Worm (Caenorhabditis elegans): ENCODE data around the gene H06H21.8.

The H06H21.8 gene

DNA sequence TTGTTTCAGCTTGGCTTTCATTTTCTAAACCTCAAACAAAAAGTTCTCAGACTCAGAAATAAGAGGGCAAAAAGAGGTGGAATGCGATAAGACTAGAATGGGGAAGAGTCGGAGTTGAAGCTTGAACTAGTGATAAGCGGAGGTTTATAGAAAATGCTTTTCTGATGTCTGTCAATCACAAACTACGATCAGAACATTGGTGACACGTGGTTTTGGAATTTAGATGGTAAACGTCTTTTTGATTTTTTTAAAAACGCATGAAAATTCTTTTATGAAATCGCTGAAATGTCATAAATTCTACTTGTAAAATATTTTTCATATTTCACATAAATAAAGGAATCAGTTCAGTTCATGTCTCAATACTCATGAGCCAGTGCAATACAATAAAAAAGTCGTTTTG is at the start of gene H06H21.8:
Gene H06H21.8 (minus strand): TSS at position 78 of the 400 bp plus-strand sequence.
- TF ChIP-seq him-1 (tag; optimal IDR thresholded peaks at IDR 0.05), result no peak
- no peak for TF ChIP-seq W03F9.2 (tag; optimal IDR thresholded peaks at IDR 0.05)
- no peak for TF ChIP-seq dao-5 (tag; optimal IDR thresholded peaks at IDR 0.05)

DNA sequence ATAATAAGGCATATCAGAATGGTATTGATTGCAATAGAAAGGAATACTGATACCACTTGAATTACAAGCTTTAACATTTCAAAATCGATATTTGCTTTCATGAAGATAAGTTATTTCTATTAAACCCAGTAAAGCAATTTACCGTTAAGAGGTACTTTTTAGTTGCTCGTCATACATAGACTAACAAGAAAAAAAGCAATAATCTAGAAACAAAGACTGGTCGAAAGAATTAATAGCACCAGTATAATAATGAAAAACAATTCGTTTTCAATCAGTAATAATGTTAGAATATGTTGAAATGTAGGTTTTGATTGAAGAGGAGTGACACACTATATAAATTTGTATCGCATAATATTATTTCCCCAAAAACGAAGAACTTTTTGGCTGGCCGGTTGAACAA is 49.6 kb upstream of the H06H21.8 start, which contains the start of gene str-175:
Gene str-175 (minus strand): TSS at position 101 of the 400 bp plus-strand sequence.
- TF ChIP-seq dao-5 (tag; optimal IDR thresholded peaks at IDR 0.05) (no peak), W03F9.2 (tag; optimal IDR thresholded peaks at IDR 0.05) (no peak), him-1 (tag; optimal IDR thresholded peaks at IDR 0.05) (no peak)

DNA sequence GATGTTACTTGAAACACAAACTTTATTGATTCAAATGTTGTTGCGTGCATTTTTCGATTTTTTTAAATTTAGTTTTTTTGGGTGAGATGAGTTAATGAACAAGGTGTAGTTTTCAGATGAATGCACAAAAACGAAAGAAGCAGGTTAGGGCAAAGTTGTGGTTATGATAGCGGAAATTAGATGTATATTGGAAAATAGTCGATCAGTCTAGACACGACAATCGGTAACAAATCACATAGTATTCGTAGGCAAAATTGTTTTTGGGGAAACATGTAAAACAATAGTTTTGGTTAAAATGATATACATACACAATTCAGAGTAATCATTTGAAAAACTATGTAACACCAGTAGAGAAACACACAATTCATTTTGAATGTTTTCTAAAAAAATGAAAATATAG is 46.7 kb upstream of the H06H21.8 start, which contains the start of gene str-172:
Gene str-172 (minus strand): TSS at position 101 of the 400 bp plus-strand sequence.
- TF ChIP-seq W03F9.2 (tag; optimal IDR thresholded peaks at IDR 0.05), result no peak
- TF ChIP-seq him-1 (tag; optimal IDR thresholded peaks at IDR 0.05), result no peak

DNA sequence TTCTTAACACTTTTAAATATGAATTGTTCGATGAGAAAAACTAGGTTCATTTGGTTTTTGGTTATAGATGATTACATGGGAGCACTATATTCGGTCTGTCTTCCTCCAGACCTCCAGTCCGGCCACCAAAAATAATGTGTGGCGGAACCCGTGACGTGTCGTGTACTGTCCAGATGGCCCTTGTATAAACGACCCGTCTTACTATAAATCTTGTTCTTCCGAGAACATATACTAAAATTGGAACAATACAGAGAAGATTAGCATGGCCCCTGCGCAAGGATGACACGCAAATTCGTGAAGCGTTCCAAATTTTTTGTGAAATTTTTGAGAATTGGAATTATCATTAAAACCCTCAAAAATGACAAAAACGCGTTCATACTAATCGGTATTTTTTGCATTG is 45.7 kb upstream of the H06H21.8 start:
- TF ChIP-seq W03F9.2 (tag; optimal IDR thresholded peaks at IDR 0.05) (no peak), dao-5 (tag; optimal IDR thresholded peaks at IDR 0.05) (no peak), him-1 (tag; optimal IDR thresholded peaks at IDR 0.05) (no peak)

DNA sequence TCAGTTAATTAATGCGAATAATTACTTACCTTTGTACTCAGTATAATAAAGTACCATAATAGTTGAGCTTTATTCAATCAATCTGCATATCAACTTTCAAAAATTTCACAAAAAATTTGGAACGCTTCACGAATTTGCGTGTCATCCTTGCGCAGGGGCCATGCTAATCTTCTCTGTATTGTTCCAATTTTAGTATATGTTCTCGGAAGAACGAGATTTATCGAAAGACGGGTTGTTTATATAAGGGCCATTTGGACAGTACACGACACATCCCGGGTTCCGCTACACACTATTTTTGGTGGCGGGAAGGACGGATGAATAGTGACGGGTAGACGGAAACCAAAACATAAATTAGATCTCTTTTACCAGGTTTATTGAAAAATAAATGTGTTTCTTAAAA is 43.6 kb upstream of the H06H21.8 start:
- TF ChIP-seq W03F9.2 (tag; optimal IDR thresholded peaks at IDR 0.05) (no peak), dao-5 (tag; optimal IDR thresholded peaks at IDR 0.05) (no peak), him-1 (tag; optimal IDR thresholded peaks at IDR 0.05) (no peak)

DNA sequence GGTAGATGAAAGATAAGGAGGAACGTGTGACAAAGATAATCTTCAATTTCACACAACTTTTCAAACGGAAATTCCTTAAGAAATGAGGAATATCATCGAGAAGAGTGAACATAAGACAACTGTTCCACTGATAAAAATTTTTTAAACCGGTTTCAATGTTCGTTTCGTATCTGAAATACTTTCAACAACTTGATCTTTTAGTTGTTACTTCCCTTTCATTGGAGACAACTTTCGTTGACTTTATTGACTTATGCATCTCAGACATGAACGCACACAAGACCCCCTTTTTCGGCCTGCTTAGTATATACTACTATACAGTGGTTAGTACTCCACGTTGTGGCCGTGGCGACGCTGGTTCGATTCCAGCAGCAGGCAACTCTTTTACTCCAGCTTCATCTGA is 40.5 kb upstream of the H06H21.8 start, which contains the start of the genes Y17G9A.4 and str-173:
Gene Y17G9A.4 (minus strand): TSS at position 101 of the 400 bp plus-strand sequence.
Gene str-173 (plus strand): TSS at position 325 of the 400 bp plus-strand sequence.
- TF ChIP-seq W03F9.2 (tag; optimal IDR thresholded peaks at IDR 0.05) (no peak), him-1 (tag; optimal IDR thresholded peaks at IDR 0.05) (no peak), dao-5 (tag; optimal IDR thresholded peaks at IDR 0.05) (no peak)

DNA sequence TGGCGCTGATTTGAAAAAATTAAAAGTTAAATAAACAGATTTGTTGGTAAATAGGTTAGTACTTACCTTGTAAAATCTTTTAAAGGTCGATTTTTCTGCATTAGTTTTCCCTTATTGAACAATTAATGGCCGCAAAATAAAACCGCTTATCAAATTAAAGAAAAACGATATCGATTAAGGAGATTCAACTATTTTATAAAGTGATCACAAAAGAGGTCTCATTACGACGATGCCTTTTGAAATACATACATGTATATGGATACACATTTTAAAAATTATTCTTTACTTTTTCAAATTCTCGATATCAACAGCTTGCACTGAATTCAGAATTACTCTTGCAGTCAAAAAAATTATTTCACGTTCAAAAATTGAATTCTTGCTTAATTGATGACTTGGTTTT is 37.6 kb upstream of the H06H21.8 start, which contains the start of gene Y17G9A.3:
Gene Y17G9A.3 (minus strand): TSS at position 101 of the 400 bp plus-strand sequence.
- TF ChIP-seq W03F9.2 (tag; optimal IDR thresholded peaks at IDR 0.05) (no peak), dao-5 (tag; optimal IDR thresholded peaks at IDR 0.05) (no peak), him-1 (tag; optimal IDR thresholded peaks at IDR 0.05) (no peak)

DNA sequence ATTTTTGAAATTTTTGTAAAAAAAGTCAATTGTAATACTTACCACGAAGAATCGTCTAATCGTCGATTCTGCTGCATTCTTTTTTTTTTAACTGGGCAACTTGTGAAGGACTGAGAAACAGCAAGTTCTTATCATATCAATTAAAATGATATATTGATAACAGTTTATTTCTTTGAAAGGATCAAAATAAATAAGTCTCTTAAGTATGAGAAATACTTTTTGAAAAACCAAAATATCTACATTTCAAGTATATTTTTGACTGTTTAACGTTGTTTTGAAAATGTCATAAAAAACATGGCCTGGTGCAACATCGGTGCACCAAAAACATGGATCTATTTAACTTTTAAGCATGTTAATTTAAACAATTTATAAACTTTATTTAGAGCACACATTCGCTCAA is 35.3 kb upstream of the H06H21.8 start, which contains the start of gene Y17G9A.2:
Gene Y17G9A.2 (minus strand): TSS at position 101 of the 400 bp plus-strand sequence.
- TF ChIP-seq him-1 (tag; optimal IDR thresholded peaks at IDR 0.05) (no peak), W03F9.2 (tag; optimal IDR thresholded peaks at IDR 0.05) (no peak), dao-5 (tag; optimal IDR thresholded peaks at IDR 0.05) (no peak)

DNA sequence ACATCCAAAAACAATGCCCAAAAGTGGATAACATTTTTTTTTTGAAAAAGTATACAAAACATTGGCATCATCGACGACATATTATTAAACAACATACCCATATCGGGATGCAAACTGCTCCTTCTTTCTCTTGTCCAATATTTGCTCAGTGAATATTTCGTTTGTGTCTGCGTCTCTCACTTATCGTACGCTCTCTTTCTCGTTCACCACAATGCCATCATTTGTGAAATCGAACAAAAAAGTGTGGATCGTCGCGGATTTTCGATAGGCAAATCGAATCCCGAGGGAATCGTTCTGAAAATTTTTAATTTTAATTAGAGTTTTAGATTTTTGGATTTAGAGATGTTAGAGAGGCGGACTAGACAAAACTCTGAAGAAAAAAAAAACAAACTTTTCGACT is 25.9 kb upstream of the H06H21.8 start, which contains the start of gene tat-2:
Gene tat-2 (minus strand): TSS at position 101 of the 400 bp plus-strand sequence.
- no peak for TF ChIP-seq dao-5 (tag; optimal IDR thresholded peaks at IDR 0.05)
- TF ChIP-seq him-1 (tag; optimal IDR thresholded peaks at IDR 0.05), result no peak
- no peak for TF ChIP-seq W03F9.2 (tag; optimal IDR thresholded peaks at IDR 0.05)

DNA sequence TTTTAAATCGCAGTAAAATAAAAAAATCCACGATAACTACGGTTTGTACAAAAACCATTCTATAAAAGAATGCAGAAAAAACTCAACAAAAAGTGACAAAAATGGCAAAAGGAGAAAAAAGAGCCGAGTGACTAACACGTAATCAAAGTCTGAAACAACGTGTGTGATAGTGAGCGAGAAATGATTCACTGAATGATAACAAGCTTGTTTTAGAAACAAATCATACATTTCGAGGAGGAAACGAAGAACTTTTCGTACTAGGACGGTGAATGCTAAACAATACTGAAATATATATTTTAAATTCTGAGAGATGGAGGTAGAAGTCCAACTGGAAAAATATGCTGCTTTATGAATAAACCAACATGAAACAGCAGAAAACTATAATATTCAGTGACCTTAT is 21.1 kb upstream of the H06H21.8 start:
- TF ChIP-seq dao-5 (tag; optimal IDR thresholded peaks at IDR 0.05) (no peak), him-1 (tag; optimal IDR thresholded peaks at IDR 0.05) (no peak), W03F9.2 (tag; optimal IDR thresholded peaks at IDR 0.05) (no peak)

DNA sequence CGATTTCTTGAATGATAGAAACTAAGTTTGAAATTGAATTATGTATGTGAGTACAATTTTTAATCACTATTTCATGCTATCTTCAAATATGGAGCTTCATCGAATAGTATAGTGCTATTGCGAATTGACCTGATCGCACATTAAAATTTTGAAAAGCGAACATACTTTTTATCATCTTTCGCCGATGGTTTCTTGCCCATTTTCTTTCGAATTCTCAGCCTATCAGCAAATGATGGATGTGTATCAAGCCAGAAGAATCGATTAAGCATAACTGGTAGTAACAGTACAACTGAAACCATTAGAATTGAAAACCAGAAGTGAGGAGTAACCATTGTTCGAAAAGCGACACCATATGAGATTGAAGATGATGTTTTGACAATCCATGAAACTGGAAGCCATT is 8.7 kb upstream of the H06H21.8 start:
- TF ChIP-seq dao-5 (tag; optimal IDR thresholded peaks at IDR 0.05) (no peak), W03F9.2 (tag; optimal IDR thresholded peaks at IDR 0.05) (no peak), him-1 (tag; optimal IDR thresholded peaks at IDR 0.05) (no peak)

DNA sequence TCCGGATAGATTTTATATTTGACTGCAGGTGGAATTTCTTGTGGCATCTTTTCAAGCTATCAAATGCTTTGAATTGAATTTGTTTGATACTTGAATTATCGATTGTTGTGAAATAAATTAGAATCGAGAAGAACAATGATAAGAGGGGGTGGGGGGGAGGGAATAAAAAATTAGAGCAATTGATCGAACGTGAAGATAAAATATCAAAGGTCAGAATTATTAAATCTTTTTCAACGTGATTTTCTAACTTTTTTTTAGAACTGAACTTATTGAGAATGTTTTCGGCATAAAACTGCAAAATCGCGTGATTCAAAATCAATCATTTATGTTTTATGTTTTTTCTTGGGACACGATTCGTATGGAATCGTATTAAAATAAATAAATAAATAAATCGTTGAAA is 6.3 kb upstream of the H06H21.8 start, which contains the start of gene mpz-4:
Gene mpz-4 (minus strand): TSS at position 101 of the 400 bp plus-strand sequence.
- TF ChIP-seq him-1 (tag; optimal IDR thresholded peaks at IDR 0.05) (no peak), dao-5 (tag; optimal IDR thresholded peaks at IDR 0.05) (no peak), W03F9.2 (tag; optimal IDR thresholded peaks at IDR 0.05) (no peak)

DNA sequence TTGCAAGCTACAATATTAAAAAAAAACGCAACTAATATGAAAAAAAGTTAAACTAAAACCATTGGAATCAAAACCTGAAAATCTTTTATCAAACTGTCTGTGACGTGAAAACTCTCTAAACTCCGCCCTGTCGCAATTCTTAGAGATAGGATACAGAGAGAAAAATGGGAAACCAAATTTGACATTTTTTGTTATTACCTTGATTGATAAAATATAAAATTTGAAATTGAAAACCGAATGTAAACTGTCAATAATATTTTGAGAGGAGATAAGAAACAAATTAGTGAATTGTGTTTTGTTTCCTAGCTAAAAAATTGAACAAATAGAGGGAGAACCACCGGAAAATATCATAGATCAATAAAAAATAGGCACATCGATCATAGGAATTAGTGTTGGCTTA is 912 bp upstream of the H06H21.8 start:
- TF ChIP-seq dao-5 (tag; optimal IDR thresholded peaks at IDR 0.05), result no peak
- TF ChIP-seq him-1 (tag; optimal IDR thresholded peaks at IDR 0.05), result no peak
- no peak for TF ChIP-seq W03F9.2 (tag; optimal IDR thresholded peaks at IDR 0.05)

DNA sequence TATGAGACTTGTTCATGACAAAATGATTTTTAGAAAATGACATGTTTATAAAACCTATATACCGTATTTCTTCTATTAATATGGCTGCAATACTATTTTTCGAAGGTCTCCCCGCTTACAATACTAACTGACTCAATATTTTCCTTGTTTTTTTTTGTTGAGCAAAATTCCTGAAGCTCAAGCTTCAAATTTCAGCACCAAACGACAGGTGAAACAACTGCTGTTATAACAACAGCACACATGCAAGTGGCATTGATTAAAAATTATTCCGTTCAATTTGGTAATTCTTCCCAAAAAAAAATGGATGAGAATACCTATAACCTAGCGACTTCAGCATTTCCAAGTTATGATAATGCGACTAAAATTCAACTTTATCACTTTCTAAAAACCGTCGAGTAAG is 6.7 kb downstream of the H06H21.8 start, which contains the start of gene srw-94:
Gene srw-94 (plus strand): TSS at position 301 of the 400 bp plus-strand sequence.
- TF ChIP-seq him-1 (tag; optimal IDR thresholded peaks at IDR 0.05), result no peak

DNA sequence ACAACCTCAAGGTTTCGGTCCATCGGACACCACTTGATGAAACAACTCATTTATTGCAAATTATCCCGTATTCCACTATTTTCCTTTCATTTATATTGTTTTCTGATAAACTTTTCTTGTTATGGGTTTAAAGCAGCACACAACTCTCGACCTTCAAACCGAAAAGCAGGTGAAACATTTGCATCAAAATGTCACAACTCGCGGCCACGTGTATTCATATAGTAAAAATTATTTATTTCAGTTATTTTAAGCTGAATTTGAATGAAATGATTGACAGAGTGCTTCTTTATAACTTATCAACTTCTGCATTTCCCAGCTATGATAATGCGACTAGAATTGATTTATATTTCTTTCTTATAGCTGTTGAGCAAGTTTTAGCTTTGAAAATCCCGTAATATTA is 9.1 kb downstream of the H06H21.8 start, which contains the start of gene srw-95:
Gene srw-95 (plus strand): TSS at position 213 of the 400 bp plus-strand sequence.
- no peak for TF ChIP-seq him-1 (tag; optimal IDR thresholded peaks at IDR 0.05)
- no peak for TF ChIP-seq dao-5 (tag; optimal IDR thresholded peaks at IDR 0.05)
- no peak for TF ChIP-seq W03F9.2 (tag; optimal IDR thresholded peaks at IDR 0.05)

All from whole organism, L4/young adult.